Worm (Caenorhabditis elegans): ENCODE data around the gene srw-21.

The srw-21 gene

ce11 chrV:15479825-15480224 is 8.0 kb upstream of the srw-21 start:
- no peak for TF ChIP-seq crh-2 (tag; optimal IDR thresholded peaks at IDR 0.05)
- TF ChIP-seq mbf-1 (tag; optimal IDR thresholded peaks at IDR 0.05): no peak
- TF ChIP-seq C34F6.9 (tag; optimal IDR thresholded peaks at IDR 0.05): no peak
- no peak for TF ChIP-seq unc-62 (GFP tag; optimal IDR thresholded peaks at IDR 0.05)
- no peak for TF ChIP-seq unc-55 (GFP tag; optimal IDR thresholded peaks at IDR 0.05)
- no peak for TF ChIP-seq Y55F3AM.14 (GFP tag; optimal IDR thresholded peaks at IDR 0.05)
- TF ChIP-seq nhr-129 (tag; optimal IDR thresholded peaks at IDR 0.05): no peak
- TF ChIP-seq nhr-21 (tag; optimal IDR thresholded peaks at IDR 0.05): no peak
- no peak for TF ChIP-seq unc-39 (tag; optimal IDR thresholded peaks at IDR 0.05)

ce11 chrV:15480505-15481075 is 7.3 kb upstream of the srw-21 start:
- no peak for TF ChIP-seq F13H6.1 (tag; optimal IDR thresholded peaks at IDR 0.05)
- no peak for TF ChIP-seq ztf-11 (tag; optimal IDR thresholded peaks at IDR 0.05)
- TF ChIP-seq lin-11 (tag; optimal IDR thresholded peaks at IDR 0.05): no peak
- TF ChIP-seq unc-55 (GFP tag; optimal IDR thresholded peaks at IDR 0.05): no peak
- TF ChIP-seq ama-1 (optimal IDR thresholded peaks at IDR 0.05): no peak
- TF ChIP-seq ceh-16 (tag; optimal IDR thresholded peaks at IDR 0.05): no peak
- TF ChIP-seq lin-13 (GFP tag; optimal IDR thresholded peaks at IDR 0.05): no peak
- no peak for TF ChIP-seq mdl-1 (tag; optimal IDR thresholded peaks at IDR 0.05)

- no peak for TF ChIP-seq C34F6.9 (tag; optimal IDR thresholded peaks at IDR 0.05)
- no peak for TF ChIP-seq mab-5 (tag; optimal IDR thresholded peaks at IDR 0.05)
- TF ChIP-seq nhr-77 (tag; optimal IDR thresholded peaks at IDR 0.05): no peak
- peak; percentile 50 for TF ChIP-seq sma-9 (GFP tag; optimal IDR thresholded peaks at IDR 0.05)
- no peak for TF ChIP-seq sma-9 (tag; optimal IDR thresholded peaks at IDR 0.05)
- TF ChIP-seq skn-1 (tag; optimal IDR thresholded peaks at IDR 0.05): no peak
- TF ChIP-seq nhr-10 (tag; optimal IDR thresholded peaks at IDR 0.05): no peak
Observed at ce11 chrV:15481374-15481773, 6.5 kb upstream of the srw-21 start, which contains the start of gene nhr-150. nhr-150 (minus strand) TSS chrV:15481465.

- TF ChIP-seq nhr-21 (tag; optimal IDR thresholded peaks at IDR 0.05) (no peak), fos-1 (tag; optimal IDR thresholded peaks at IDR 0.05) (peak; percentile 15), sma-9 (GFP tag; optimal IDR thresholded peaks at IDR 0.05) (peak; percentile 59), sma-9 (tag; optimal IDR thresholded peaks at IDR 0.05) (no peak), mbf-1 (tag; optimal IDR thresholded peaks at IDR 0.05) (no peak), C34F6.9 (tag; optimal IDR thresholded peaks at IDR 0.05) (no peak)
Observed at ce11 chrV:15483563-15483962, 4.3 kb upstream of the srw-21 start.

- TF ChIP-seq lsy-2 (tag; optimal IDR thresholded peaks at IDR 0.05) (no peak), elt-3 (tag; optimal IDR thresholded peaks at IDR 0.05) (no peak), ztf-1 (GFP tag; conservative IDR thresholded peaks at IDR 0.05) (no peak), elt-1 (tag; optimal IDR thresholded peaks at IDR 0.05) (no peak)
Observed at ce11 chrV:15484537-15484936, 3.3 kb upstream of the srw-21 start, which contains the start of gene C06B8.3. C06B8.3 (minus strand) TSS chrV:15484637.

- TF ChIP-seq crh-2 (tag; optimal IDR thresholded peaks at IDR 0.05) (no peak), ama-1 (optimal IDR thresholded peaks at IDR 0.05) (no peak), sma-3 (GFP tag; optimal IDR thresholded peaks at IDR 0.05) (no peak), C34F6.9 (tag; optimal IDR thresholded peaks at IDR 0.05) (no peak), nhr-6 (tag; optimal IDR thresholded peaks at IDR 0.05) (no peak), nhr-25 (tag; optimal IDR thresholded peaks at IDR 0.05) (no peak), fos-1 (tag; optimal IDR thresholded peaks at IDR 0.05) (no peak), ceh-82 (tag; optimal IDR thresholded peaks at IDR 0.05) (no peak), lin-11 (tag; optimal IDR thresholded peaks at IDR 0.05) (no peak), sem-4 (tag; optimal IDR thresholded peaks at IDR 0.05) (no peak), egl-27 (tag; optimal IDR thresholded peaks at IDR 0.05) (no peak), alr-1 (tag; optimal IDR thresholded peaks at IDR 0.05) (no peak), dmd-4 (tag; optimal IDR thresholded peaks at IDR 0.05) (no peak), unc-39 (tag; optimal IDR thresholded peaks at IDR 0.05) (no peak)
Observed at ce11 chrV:15492518-15492917, 4.7 kb downstream of the srw-21 start, which contains the start of gene str-264. str-264 (minus strand) TSS chrV:15492618.
